Worm (Caenorhabditis elegans): ENCODE measurements around the gene rnp-2.
"Not testable (repeated sequence)": the region's sequence is repeated elsewhere in the genome, so short reads cannot be mapped to it uniquely, and the experiment has no call there.

rnp-2 gene

DNA sequence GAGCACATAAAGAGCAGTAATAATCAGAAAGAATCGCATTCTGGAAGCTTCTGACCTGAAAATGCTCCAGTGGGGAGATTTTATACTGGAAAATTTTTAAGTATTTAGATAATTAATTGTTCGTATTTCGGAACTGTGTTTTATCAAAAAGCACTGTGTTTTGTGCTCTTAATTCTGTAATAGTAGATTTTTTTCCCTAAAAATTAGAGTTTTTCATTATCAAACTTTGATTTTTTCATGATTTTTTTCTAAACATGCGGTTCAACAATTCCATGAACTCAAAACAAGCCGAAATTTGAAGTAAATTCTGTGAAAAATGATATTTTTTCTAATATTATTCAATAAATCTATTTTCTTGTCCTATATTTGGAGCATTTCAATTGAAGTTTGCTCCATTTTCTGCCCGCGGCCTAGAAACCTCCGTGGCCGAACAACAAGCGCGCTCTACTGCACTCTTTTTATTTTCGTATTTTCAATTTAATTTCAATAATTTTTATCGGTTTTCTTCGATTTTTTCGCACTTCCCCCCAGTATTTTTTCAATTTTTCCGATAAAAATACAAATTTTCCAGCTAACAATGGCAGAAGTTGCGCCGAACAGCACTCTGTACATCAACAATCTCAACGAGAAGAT is at the start of gene rnp-2, which contains the start of gene K08D10.13:
Gene rnp-2 (plus strand): TSS at position 546 of the 633 bp plus-strand sequence.
Gene K08D10.13 (minus strand): TSS at position 51 of the 633 bp plus-strand sequence.
- TF ChIP-seq elt-1 (tag; optimal IDR thresholded peaks at IDR 0.05; ENCODE audit: borderline replicate concordance, insufficient read depth) = no peak
- TF ChIP-seq bed-3 (GFP tag; optimal IDR thresholded peaks at IDR 0.05) = no peak
- peak; percentile 60 for TF ChIP-seq lsy-2 (tag; optimal IDR thresholded peaks at IDR 0.05)
- TF ChIP-seq mep-1 (tag; optimal IDR thresholded peaks at IDR 0.05) = peak; percentile 41
- peak; percentile 4 for TF ChIP-seq lin-13 (tag; optimal IDR thresholded peaks at IDR 0.05)

DNA sequence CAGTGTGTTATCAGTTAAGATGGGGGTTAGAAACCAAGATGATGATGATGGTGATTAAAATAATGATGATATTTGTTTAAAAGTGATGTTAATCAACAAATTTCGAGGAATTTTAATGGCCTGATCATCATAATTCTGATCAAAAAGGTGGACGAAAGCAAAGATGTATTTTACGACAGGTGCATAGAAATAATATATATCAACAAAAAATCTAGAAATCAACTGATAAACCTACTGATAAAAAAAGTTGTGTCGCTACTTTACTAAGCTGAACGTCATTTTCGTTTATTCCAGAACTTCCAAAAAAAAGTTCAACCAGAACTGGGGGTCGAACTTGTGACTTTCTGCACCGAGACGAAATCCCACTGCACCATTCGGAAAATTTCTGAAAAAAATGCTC is 48.8 kb upstream of the rnp-2 start, which contains the start of gene mul-1:
Gene mul-1 (minus strand): TSS at position 84 of the 400 bp plus-strand sequence.
- TF ChIP-seq snpc-4 (tag; optimal IDR thresholded peaks at IDR 0.05) = no peak
- TF ChIP-seq unc-120 (tag; optimal IDR thresholded peaks at IDR 0.05; ENCODE audit: poor library complexity, severe bottlenecking) = no peak
- no peak for TF ChIP-seq mls-2 (tag; optimal IDR thresholded peaks at IDR 0.05)
- TF ChIP-seq zip-8 (tag; optimal IDR thresholded peaks at IDR 0.05) = no peak
- TF ChIP-seq ceh-83 (GFP tag; optimal IDR thresholded peaks at IDR 0.05) = no peak
- TF ChIP-seq cnd-1 (tag; optimal IDR thresholded peaks at IDR 0.05) = no peak
- TF ChIP-seq mab-5 (tag; optimal IDR thresholded peaks at IDR 0.05) = no peak
- no peak for TF ChIP-seq blmp-1 (tag; optimal IDR thresholded peaks at IDR 0.05)
- no peak for TF ChIP-seq ceh-43 (GFP tag; optimal IDR thresholded peaks at IDR 0.05)
- no peak for TF ChIP-seq mep-1 (tag; optimal IDR thresholded peaks at IDR 0.05)
- no peak for TF ChIP-seq pha-4 (tag; optimal IDR thresholded peaks at IDR 0.05)
- no peak for TF ChIP-seq ces-1 (GFP tag; optimal IDR thresholded peaks at IDR 0.05)
- no peak for TF ChIP-seq sptf-1 (tag; optimal IDR thresholded peaks at IDR 0.05)
- TF ChIP-seq elt-1 (tag; optimal IDR thresholded peaks at IDR 0.05; ENCODE audit: borderline replicate concordance, insufficient read depth) = no peak

DNA sequence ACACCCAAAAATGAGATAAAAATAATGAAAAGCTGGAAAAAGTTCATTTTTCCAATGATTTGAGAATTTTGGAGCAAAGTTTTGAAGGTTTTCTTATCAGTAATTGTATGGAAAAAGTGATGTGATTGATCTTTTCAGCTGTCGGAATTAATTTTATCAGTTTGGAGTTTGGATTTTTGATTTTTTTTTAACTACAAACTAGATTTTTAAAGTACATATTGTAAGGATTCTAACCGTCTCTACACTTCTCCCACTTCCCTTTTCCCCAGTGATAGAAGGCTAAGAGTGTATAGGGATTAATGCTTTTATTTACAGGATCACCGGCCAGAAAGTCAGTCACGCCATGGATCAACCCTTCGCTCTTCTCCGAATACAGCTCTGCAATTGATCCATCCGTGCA is 46.2 kb upstream of the rnp-2 start, which contains the start of gene F49F1.7:
Gene F49F1.7 (minus strand): TSS at position 101 of the 400 bp plus-strand sequence.
- not testable (repeated sequence) for TF ChIP-seq mls-2, mab-5, ceh-39 (tag; optimal IDR thresholded peaks at IDR 0.05)

DNA sequence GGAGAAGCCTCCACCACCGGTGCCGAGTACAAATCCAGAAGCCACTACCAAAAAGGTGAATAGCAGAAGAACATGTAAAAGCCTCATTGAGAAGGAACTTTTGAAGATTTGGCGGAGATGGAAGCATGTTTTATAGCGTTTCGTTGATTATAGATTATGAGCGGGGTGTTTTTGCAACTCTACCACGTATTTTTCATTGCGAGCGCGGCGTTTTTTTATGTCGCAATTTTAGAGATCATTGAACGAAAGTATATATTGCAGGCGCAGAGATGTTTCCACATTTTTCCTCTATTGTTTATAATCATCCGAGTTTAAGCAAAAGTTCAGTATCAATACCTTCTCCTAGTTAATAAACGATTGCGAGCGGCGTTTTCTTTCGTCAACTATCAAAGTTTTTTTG is 36.1 kb upstream of the rnp-2 start, which contains the start of gene F49F1.17:
Gene F49F1.17 (minus strand): TSS at position 101 of the 400 bp plus-strand sequence.
- TF ChIP-seq lin-32 (GFP tag; optimal IDR thresholded peaks at IDR 0.05) (no peak), elt-1 (tag; optimal IDR thresholded peaks at IDR 0.05; ENCODE audit: borderline replicate concordance, insufficient read depth) (no peak), tbx-8 (GFP tag; optimal IDR thresholded peaks at IDR 0.05) (no peak), lsy-2 (tag; optimal IDR thresholded peaks at IDR 0.05) (no peak), zip-8 (tag; optimal IDR thresholded peaks at IDR 0.05) (no peak), ces-1 (GFP tag; optimal IDR thresholded peaks at IDR 0.05) (no peak), unc-39 (tag; optimal IDR thresholded peaks at IDR 0.05) (no peak)

DNA sequence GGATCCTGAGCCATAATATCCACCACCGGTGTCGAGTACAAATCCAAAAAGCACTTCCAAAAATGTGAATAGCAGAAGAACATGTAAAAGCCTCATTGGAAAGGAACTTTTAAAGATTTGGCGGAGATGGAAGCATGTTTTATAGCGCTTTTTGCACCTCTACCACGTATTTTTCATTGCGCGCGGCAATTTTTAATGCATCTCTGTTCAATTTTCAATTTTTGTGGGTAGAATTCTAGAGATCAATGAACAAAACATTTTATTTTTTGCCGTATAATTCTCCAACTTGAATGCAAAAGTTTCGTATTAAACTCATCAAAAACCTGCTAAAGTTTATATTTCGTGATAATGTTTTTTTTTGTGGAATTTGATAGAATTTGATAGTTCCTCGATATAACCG is 34.4 kb upstream of the rnp-2 start, which contains the start of gene F49F1.9:
Gene F49F1.9 (minus strand): TSS at position 101 of the 400 bp plus-strand sequence.
- TF ChIP-seq mls-2 (tag; optimal IDR thresholded peaks at IDR 0.05) = no peak
- no peak for TF ChIP-seq tbx-8 (GFP tag; optimal IDR thresholded peaks at IDR 0.05)
- TF ChIP-seq sptf-1 (tag; optimal IDR thresholded peaks at IDR 0.05) = no peak
- TF ChIP-seq ztf-11 (tag; optimal IDR thresholded peaks at IDR 0.05) = no peak

DNA sequence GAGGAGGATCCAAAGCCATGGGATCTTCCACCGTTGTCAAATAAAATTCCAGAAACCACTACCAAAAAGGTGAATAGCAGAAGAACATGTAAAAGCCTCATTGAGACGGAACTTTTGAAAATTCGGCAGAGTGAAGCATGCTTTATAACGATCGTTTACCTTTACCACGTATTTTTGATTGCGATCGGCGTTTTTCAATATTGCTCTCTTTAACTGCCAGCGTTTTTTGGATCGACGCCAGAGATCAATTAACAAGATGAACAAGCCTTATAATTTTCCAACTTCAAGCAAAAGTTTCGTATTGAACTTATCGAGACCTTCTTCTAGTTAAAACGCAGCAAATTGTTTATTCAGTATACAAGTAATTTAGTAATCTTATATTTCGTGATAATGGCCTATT is 32.9 kb upstream of the rnp-2 start, which contains the start of gene F49F1.10:
Gene F49F1.10 (minus strand): TSS at position 101 of the 400 bp plus-strand sequence.
- TF ChIP-seq unc-62 (GFP tag; optimal IDR thresholded peaks at IDR 0.05) = no peak
- TF ChIP-seq nhr-2 (tag; optimal IDR thresholded peaks at IDR 0.05) = no peak
- TF ChIP-seq bed-3 (GFP tag; optimal IDR thresholded peaks at IDR 0.05) = no peak
- no peak for TF ChIP-seq nhr-76 (tag; optimal IDR thresholded peaks at IDR 0.05)
- TF ChIP-seq drap-1 (GFP tag; optimal IDR thresholded peaks at IDR 0.05) = no peak
- TF ChIP-seq elt-1 (tag; optimal IDR thresholded peaks at IDR 0.05; ENCODE audit: borderline replicate concordance, insufficient read depth) = no peak

DNA sequence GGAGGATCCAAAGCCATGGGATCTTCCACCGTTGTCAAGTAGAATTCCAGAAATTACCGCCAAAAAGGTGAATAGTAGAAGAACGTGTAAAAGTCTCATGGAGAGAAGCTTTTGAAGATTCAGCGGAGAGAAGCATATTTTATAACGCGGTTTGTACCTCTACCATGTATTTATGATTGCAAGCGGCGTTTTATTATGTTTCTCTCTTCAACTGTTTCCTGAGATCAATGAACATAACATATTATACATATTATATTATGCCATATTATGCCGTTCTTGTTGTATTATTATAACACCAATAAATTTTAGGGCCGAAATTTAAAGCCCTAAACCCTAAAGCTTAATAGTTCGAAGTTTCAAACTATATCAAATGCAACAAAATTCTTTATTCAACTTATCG is 31.6 kb upstream of the rnp-2 start, which contains the start of gene F49F1.18:
Gene F49F1.18 (minus strand): TSS at position 101 of the 400 bp plus-strand sequence.
- TF ChIP-seq mls-2 (tag; optimal IDR thresholded peaks at IDR 0.05) = no peak
- no peak for TF ChIP-seq snpc-4 (tag; optimal IDR thresholded peaks at IDR 0.05)
- no peak for TF ChIP-seq nhr-237 (tag; optimal IDR thresholded peaks at IDR 0.05)
- TF ChIP-seq bed-3 (GFP tag; optimal IDR thresholded peaks at IDR 0.05) = no peak
- no peak for TF ChIP-seq drap-1 (GFP tag; optimal IDR thresholded peaks at IDR 0.05)
- TF ChIP-seq ceh-43 (GFP tag; optimal IDR thresholded peaks at IDR 0.05) = no peak
- TF ChIP-seq nhr-12 (tag; optimal IDR thresholded peaks at IDR 0.05) = no peak
- no peak for TF ChIP-seq sem-2 (GFP tag; optimal IDR thresholded peaks at IDR 0.05)
- no peak for TF ChIP-seq ceh-39 (tag; optimal IDR thresholded peaks at IDR 0.05)
- no peak for TF ChIP-seq nhr-28 (tag; optimal IDR thresholded peaks at IDR 0.05)
- no peak for TF ChIP-seq ceh-83 (GFP tag; optimal IDR thresholded peaks at IDR 0.05)
- TF ChIP-seq lin-13 (tag; optimal IDR thresholded peaks at IDR 0.05) = no peak
- TF ChIP-seq ces-1 (GFP tag; optimal IDR thresholded peaks at IDR 0.05) = no peak
- TF ChIP-seq mab-5 (tag; optimal IDR thresholded peaks at IDR 0.05) = no peak
- no peak for TF ChIP-seq cnd-1 (tag; optimal IDR thresholded peaks at IDR 0.05)
- no peak for TF ChIP-seq nhr-76 (tag; optimal IDR thresholded peaks at IDR 0.05)
- no peak for TF ChIP-seq pha-4 (tag; optimal IDR thresholded peaks at IDR 0.05)
- no peak for TF ChIP-seq lin-32 (GFP tag; optimal IDR thresholded peaks at IDR 0.05)
- TF ChIP-seq elt-1 (tag; optimal IDR thresholded peaks at IDR 0.05; ENCODE audit: borderline replicate concordance, insufficient read depth) = no peak

Data from whole organism, mixed stage, embryonic.